Worm (Caenorhabditis elegans) whole organism, L4 larva: ENCODE results near the gene ndub-2.
A peak's percentile ranks its signal among the peaks of the same experiment; 100 is the strongest.

Source experiments
- ceh-82 ChIP-seq: sonication (generic microtip); optimal IDR thresholded peaks from 2 replicates; lab custom pipeline; 2017; ENCODE audit warnings: missing biosample characterization, missing genetic modification characterization
- egl-27 ChIP-seq: sonication (generic microtip); optimal IDR thresholded peaks from 3 replicates; lab custom pipeline; 2017; ENCODE audit warnings: missing biosample characterization, missing genetic modification reagents, missing genetic modification characterization
- lin-39 ChIP-seq: fragments of 150-350 bp; optimal IDR thresholded peaks from 2 replicates; lab custom pipeline; 2014; ENCODE audit warnings: missing biosample characterization, missing genetic modification reagents, missing genetic modification characterization
- mdl-1 ChIP-seq, 2 experiments: fragments of 150-350 bp in 1 of 2; sonication (generic microtip) in 1 of 2; optimal IDR thresholded peaks; 2 replicates each; lab custom pipeline; 2014 to 2017; ENCODE audit warnings: missing biosample characterization in 2 of 2, missing genetic modification characterization in 2 of 2
- mxl-2 ChIP-seq: fragments of 200-800 bp; sonication (Bioruptor generic); conservative IDR thresholded peaks from 2 replicates; pipeline ENCODE4 v1.3.6; 2022; ENCODE audit warnings: missing genetic modification reagents, missing genetic modification characterization, missing compliant biosample characterization
- mxl-3 ChIP-seq: fragments of 200-800 bp; sonication (Bioruptor generic); optimal IDR thresholded peaks from 2 replicates; lab custom pipeline; 2018; ENCODE audit warnings: mild to moderate bottlenecking, missing genetic modification characterization, missing compliant biosample characterization
- nhr-10 ChIP-seq: fragments of 150-350 bp; optimal IDR thresholded peaks from 2 replicates; lab custom pipeline; 2014; ENCODE audit warnings: missing biosample characterization, missing genetic modification characterization
- nhr-11 ChIP-seq: fragments of 150-350 bp; optimal IDR thresholded peaks from 2 replicates; lab custom pipeline; 2014; ENCODE audit warnings: missing biosample characterization, missing genetic modification characterization
- nhr-77 ChIP-seq: fragments of 150-350 bp; optimal IDR thresholded peaks from 2 replicates; lab custom pipeline; 2014; ENCODE audit warnings: missing biosample characterization, missing genetic modification characterization
- rbr-2 ChIP-seq: sonication (generic microtip); optimal IDR thresholded peaks from 2 replicates; lab custom pipeline; 2016; ENCODE audit warnings: missing genotype, missing genetic modification characterization, missing compliant biosample characterization
- skn-1 ChIP-seq: fragments of 150-350 bp; optimal IDR thresholded peaks from 2 replicates; lab custom pipeline; 2014; ENCODE audit warnings: missing biosample characterization, missing genetic modification characterization
- unc-130 ChIP-seq: sonication (generic microtip); optimal IDR thresholded peaks from 2 replicates; lab custom pipeline; 2016; ENCODE audit warnings: missing genetic modification reagents, missing genetic modification characterization, missing compliant biosample characterization
- unc-62 ChIP-seq, 3 experiments: fragments of 150-350 bp in 1 of 3; sonication (generic microtip); optimal IDR thresholded peaks in 2 of 3; peaks in 1 of 3; 1 replicate in 1 of 3; 2 replicates in 2 of 3; lab custom pipeline; 2014 to 2017; ENCODE audit warnings: missing biosample characterization in 3 of 3, missing genetic modification characterization in 3 of 3, missing genetic modification reagents in 3 of 3, missing genotype in 1 of 3

- TF ChIP-seq nhr-77 (peak; percentile 10), mxl-2 (no peak), nhr-10 (no peak), ceh-82 (tag; lab: Kevin White, UChicago) (no peak), mxl-3 (GFP tag; lab: Kevin White, UChicago) (no peak), unc-62 (GFP tag; optimal IDR thresholded peaks at IDR 0.05 in 1 of 2; lab: Kevin White, UChicago) (no peak), unc-62 (tag; optimal IDR thresholded peaks at IDR 0.05; lab: Kevin White, UChicago) (no peak), skn-1 (tag; lab: Kevin White, UChicago) (no peak), egl-27 (tag; lab: Kevin White, UChicago) (no peak), unc-130 (GFP tag; lab: Kevin White, UChicago) (no peak), nhr-11 (tag; lab: Kevin White, UChicago) (no peak), mdl-1 (tag; optimal IDR thresholded peaks at IDR 0.05; lab: Kevin White, UChicago) (no peak), rbr-2 (tag; lab: Kevin White, UChicago) (no peak), lin-39 (tag; lab: Kevin White, UChicago) (no peak)
These were observed 45.9 kb downstream of the ndub-2 start for ce11 chrII:9042059-9042458.
